Fruit fly (Drosophila melanogaster): ENCODE data around the gene qua.

DNA sequence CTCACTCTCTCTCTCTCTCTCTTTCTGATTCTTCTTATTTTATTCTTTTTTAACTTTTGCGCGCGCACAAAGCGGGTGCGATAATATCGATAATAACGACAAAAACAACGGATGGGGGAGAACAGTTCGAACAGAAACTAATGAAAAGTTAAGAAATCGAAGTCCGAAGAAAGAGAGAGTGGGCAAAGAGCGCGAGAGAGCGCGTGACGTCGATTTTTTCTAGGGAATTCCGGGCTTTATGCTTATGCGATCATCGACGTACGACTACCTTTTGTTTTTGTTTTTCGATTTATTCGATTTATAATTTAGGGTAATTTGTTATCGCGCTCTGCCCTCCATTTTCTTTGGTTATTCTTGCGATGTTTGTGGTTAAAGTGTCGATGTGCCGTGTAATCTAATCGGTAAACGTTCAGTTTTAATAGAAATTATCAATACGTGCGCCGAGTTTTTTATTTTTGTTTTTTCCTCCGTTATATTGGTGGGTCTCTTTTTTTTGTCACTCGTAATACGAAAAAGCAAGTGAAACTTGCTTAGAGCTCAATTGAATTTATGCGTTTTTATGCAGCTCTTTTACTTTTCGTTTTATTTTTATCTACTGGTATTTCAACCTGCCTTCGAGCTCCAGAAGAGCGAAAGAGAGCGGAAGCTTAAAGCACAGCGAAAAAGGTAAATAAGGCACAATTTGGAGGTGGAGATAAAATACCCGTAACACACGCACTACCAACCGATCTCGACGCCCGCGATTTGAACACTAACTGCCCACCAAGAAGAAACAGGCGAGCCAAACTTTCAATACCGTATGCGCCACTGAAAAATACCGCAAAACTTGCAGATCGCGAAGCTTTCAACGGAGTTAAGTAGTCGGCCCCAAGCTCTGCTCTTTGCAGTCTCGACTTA lies 47.2 kb downstream of the qua start, which contains the start of gene dl:
- TF ChIP-seq OdsH (GFP tag; optimal IDR thresholded peaks at IDR 0.05) (peak; percentile 67), CG34406 (GFP tag; optimal IDR thresholded peaks at IDR 0.05) (peak; percentile 38), CG6854 (GFP tag; optimal IDR thresholded peaks at IDR 0.05) (no peak), CG8319 (GFP tag; optimal IDR thresholded peaks at IDR 0.05) (no peak), CG11294 (GFP tag; IDR thresholded peaks at IDR 0.05) (peak; percentile 41; the same call in 1 of the 2 replicates), net (GFP tag; optimal IDR thresholded peaks at IDR 0.05) (peak; percentile 65), CG31627 (GFP tag; optimal IDR thresholded peaks at IDR 0.05) (no peak), CG10669 (GFP tag; optimal IDR thresholded peaks at IDR 0.05) (peak; percentile 26), CG11762 (GFP tag; optimal IDR thresholded peaks at IDR 0.05; ENCODE audit: insufficient read depth) (peak; percentile 33), CG8119 (GFP tag; IDR thresholded peaks at IDR 0.05) (peak; percentile 81), CG7368 (GFP tag; optimal IDR thresholded peaks at IDR 0.05) (peak; percentile 12)

Data from whole organism, prepupa.